Worm (Caenorhabditis elegans) whole organism, L4 larva: Measurements from ENCODE around the gene C02B10.6.
"Not testable (repeated sequence)": the region's sequence is repeated elsewhere in the genome, so short reads cannot be mapped to it uniquely, and the experiment has no call there.

ENCODE experiments used
- F49E8.2 ChIP-seq: sonication (generic microtip); optimal IDR thresholded peaks from 2 replicates; lab custom pipeline; 2016; ENCODE audit warnings: missing compliant biosample characterization, mild to moderate bottlenecking, missing genetic modification characterization, borderline replicate concordance
- T20F7.1 ChIP-seq: fragments of 200-800 bp; sonication (Bioruptor generic); optimal IDR thresholded peaks from 2 replicates; lab custom pipeline; 2018; ENCODE audit warnings: mild to moderate bottlenecking, missing genetic modification characterization, missing compliant biosample characterization
- T26A8.4 ChIP-seq: fragments of 200-800 bp; sonication (Bioruptor generic); IDR thresholded peaks from 2 replicates; pipeline ENCODE4 v1.3.6; 2022; ENCODE audit warnings: missing genetic modification characterization, missing compliant biosample characterization
- Y105C5A.15 ChIP-seq: fragments of 200-800 bp; sonication (Bioruptor generic); IDR thresholded peaks from 2 replicates; pipeline ENCODE4 v1.3.6; 2022; ENCODE audit warnings: missing genetic modification characterization, missing compliant biosample characterization
- Y48G9A.11 ChIP-seq: fragments of 200-800 bp; sonication (Bioruptor generic); IDR thresholded peaks from 2 replicates; pipeline ENCODE4 v1.3.6; 2022; ENCODE audit warnings: missing genetic modification reagents, missing genetic modification characterization, missing compliant biosample characterization
- Y75B8A.6 ChIP-seq: fragments of 200-800 bp; sonication (Bioruptor generic); IDR thresholded peaks from 2 replicates; pipeline ENCODE4 v1.3.6; 2022; ENCODE audit warnings: missing genetic modification reagents, missing genetic modification characterization, missing compliant biosample characterization
- aha-1 ChIP-seq: fragments of 150-350 bp; peaks from one replicate; lab custom pipeline; 2014; ENCODE audit warnings: missing biosample characterization, missing genetic modification characterization
- ceh-82 ChIP-seq: sonication (generic microtip); optimal IDR thresholded peaks from 2 replicates; lab custom pipeline; 2017; ENCODE audit warnings: missing biosample characterization, missing genetic modification characterization
- daf-16 ChIP-seq, 3 experiments: sonication (generic microtip); optimal IDR thresholded peaks; 2 replicates each; lab custom pipeline; 2016 to 2017; ENCODE audit warnings: missing genetic modification characterization in 3 of 3, missing genetic modification reagents in 3 of 3, mild to moderate bottlenecking in 2 of 3, missing compliant biosample characterization in 2 of 3, missing biosample characterization in 1 of 3, moderate library complexity in 1 of 3
- daf-8 ChIP-seq: fragments of 200-800 bp; sonication (Bioruptor generic); IDR thresholded peaks from 2 replicates; pipeline ENCODE4 v1.3.6; 2022; ENCODE audit warnings: missing genetic modification characterization, missing compliant biosample characterization
- dve-1 ChIP-seq: sonication (generic microtip); optimal IDR thresholded peaks from 2 replicates; lab custom pipeline; 2017; ENCODE audit warnings: antibody characterized with exemption, mild to moderate bottlenecking, missing genetic modification characterization, missing compliant biosample characterization; ENCODE audit not compliant: insufficient read depth
- hlh-11 ChIP-seq: fragments of 200-800 bp; sonication (Bioruptor generic); optimal IDR thresholded peaks from 2 replicates; lab custom pipeline; 2018; ENCODE audit warnings: mild to moderate bottlenecking, missing genetic modification characterization, missing compliant biosample characterization
- lim-7 ChIP-seq: fragments of 200-800 bp; sonication (Bioruptor generic); IDR thresholded peaks from 2 replicates; pipeline ENCODE4 v1.3.6; 2022; ENCODE audit warnings: missing genetic modification characterization, missing compliant biosample characterization
- lin-29 ChIP-seq: fragments of 200-800 bp; sonication (Bioruptor generic); IDR thresholded peaks from 2 replicates; pipeline ENCODE4 v1.3.6; 2022; ENCODE audit warnings: missing genetic modification reagents, missing genetic modification characterization, missing compliant biosample characterization
- lin-38 ChIP-seq: fragments of 200-800 bp; sonication (Bioruptor generic); IDR thresholded peaks from 2 replicates; pipeline ENCODE4 v1.3.6; 2022; ENCODE audit warnings: missing genetic modification reagents, missing genetic modification characterization, missing compliant biosample characterization
- lin-39 ChIP-seq: fragments of 150-350 bp; optimal IDR thresholded peaks from 2 replicates; lab custom pipeline; 2014; ENCODE audit warnings: missing biosample characterization, missing genetic modification reagents, missing genetic modification characterization
- madf-5 ChIP-seq, 2 experiments: fragments of 200-800 bp; sonication (Bioruptor generic); IDR thresholded peaks; 2 replicates each; pipeline ENCODE4 v1.3.6; 2022; ENCODE audit warnings: missing compliant biosample characterization in 2 of 2, missing genetic modification characterization in 2 of 2
- mdt-29 ChIP-seq: fragments of 200-800 bp; sonication (Bioruptor generic); IDR thresholded peaks from 2 replicates; pipeline ENCODE4 v1.3.6; 2022; ENCODE audit warnings: missing genetic modification reagents, missing genetic modification characterization, missing compliant biosample characterization
- mes-2 ChIP-seq: sonication (generic microtip); optimal IDR thresholded peaks from 2 replicates; lab custom pipeline; 2016; ENCODE audit warnings: missing genotype, mild to moderate bottlenecking, missing genetic modification characterization, missing compliant biosample characterization; ENCODE audit not compliant: poor library complexity, severe bottlenecking
- mxl-2 ChIP-seq: fragments of 200-800 bp; sonication (Bioruptor generic); conservative IDR thresholded peaks from 2 replicates; pipeline ENCODE4 v1.3.6; 2022; ENCODE audit warnings: missing genetic modification reagents, missing genetic modification characterization, missing compliant biosample characterization
- mxl-3 ChIP-seq: fragments of 200-800 bp; sonication (Bioruptor generic); optimal IDR thresholded peaks from 2 replicates; lab custom pipeline; 2018; ENCODE audit warnings: mild to moderate bottlenecking, missing genetic modification characterization, missing compliant biosample characterization
- nhr-102 ChIP-seq: sonication (generic microtip); optimal IDR thresholded peaks from 2 replicates; lab custom pipeline; 2016; ENCODE audit warnings: mild to moderate bottlenecking, missing genetic modification characterization, moderate library complexity, missing compliant biosample characterization
- nhr-237 ChIP-seq: sonication (generic microtip); optimal IDR thresholded peaks from 2 replicates; lab custom pipeline; 2017; ENCODE audit warnings: missing biosample characterization, missing genetic modification characterization
- nhr-6 ChIP-seq: fragments of 150-350 bp; optimal IDR thresholded peaks from 2 replicates; lab custom pipeline; 2014; ENCODE audit warnings: missing biosample characterization, missing genetic modification characterization
- set-16 ChIP-seq: fragments of 200-800 bp; sonication (Bioruptor generic); IDR thresholded peaks from 2 replicates; pipeline ENCODE4 v1.3.6; 2022; ENCODE audit warnings: missing genetic modification reagents, missing genetic modification characterization, missing compliant biosample characterization
- snpc-1.2 ChIP-seq: fragments of 200-800 bp; sonication (Bioruptor generic); IDR thresholded peaks from 2 replicates; pipeline ENCODE4 v1.3.6; 2022; ENCODE audit warnings: missing genetic modification reagents, missing genetic modification characterization, missing compliant biosample characterization
- snpc-4 ChIP-seq: fragments of 150-350 bp; optimal IDR thresholded peaks from 2 replicates; lab custom pipeline; 2014; ENCODE audit warnings: missing biosample characterization, missing genetic modification characterization
- unc-130 ChIP-seq: sonication (generic microtip); optimal IDR thresholded peaks from 2 replicates; lab custom pipeline; 2016; ENCODE audit warnings: missing genetic modification reagents, missing genetic modification characterization, missing compliant biosample characterization
- unc-62 ChIP-seq, 3 experiments: fragments of 150-350 bp in 1 of 3; sonication (generic microtip); optimal IDR thresholded peaks in 2 of 3; peaks in 1 of 3; 1 replicate in 1 of 3; 2 replicates in 2 of 3; lab custom pipeline; 2014 to 2017; ENCODE audit warnings: missing biosample characterization in 3 of 3, missing genetic modification characterization in 3 of 3, missing genetic modification reagents in 3 of 3, missing genotype in 1 of 3

Gene C02B10.6

DNA sequence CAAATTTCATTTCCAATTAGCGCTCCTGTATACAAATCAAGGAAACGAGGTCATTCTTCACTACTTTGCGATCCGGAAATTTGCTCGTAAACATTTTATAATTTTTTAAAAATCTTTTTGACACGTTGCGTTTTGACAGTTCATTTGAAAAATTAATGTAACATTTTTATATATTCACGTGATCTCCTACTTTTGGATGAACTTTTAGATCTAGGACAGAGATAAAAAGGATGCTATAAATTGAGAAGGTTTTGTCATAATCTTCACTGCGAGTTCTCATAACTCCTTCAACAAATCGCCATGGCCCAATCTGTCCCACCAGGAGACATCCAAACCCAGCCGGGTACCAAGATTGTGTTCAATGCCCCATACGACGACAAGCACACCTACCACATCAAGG is 8.4 kb upstream of the C02B10.6 start, which contains the start of gene msp-57:
TSS of gene msp-57 (plus strand) at position 301 of the 400 bp plus-strand sequence.
- TF ChIP-seq dve-1 (tag; lab: Kevin White, UChicago); mxl-2 (GFP tag; lab: Robert Waterston, UW); Y105C5A.15 (GFP tag; lab: Robert Waterston, UW): not testable (repeated sequence)
- TF ChIP-seq, all 104 proteins: peak for 0; not testable (repeated sequence) for 104

- TF ChIP-seq Y48G9A.11 (GFP tag; lab: Robert Waterston, UW) (0 out of 2 replicates have a peak, but pooled peaks have one; percentile 16), mes-2 (peak; percentile 43), snpc-1.2 (GFP tag; lab: Robert Waterston, UW) (peak; percentile 97), set-16 (GFP tag; lab: Robert Waterston, UW) (no peak), mdt-29 (GFP tag; lab: Robert Waterston, UW) (peak; percentile 63; the same call in 1 of the 2 replicates), mxl-3 (no peak), Y105C5A.15 (GFP tag; lab: Robert Waterston, UW) (0 out of 2 replicates have a peak, but pooled peaks have one; percentile 35), F49E8.2 (tag; lab: Kevin White, UChicago) (peak; percentile 1), unc-130 (peak; percentile 29), T26A8.4 (GFP tag; lab: Robert Waterston, UW) (peak; percentile 47), nhr-102 (peak; percentile 50), lin-38 (GFP tag; lab: Robert Waterston, UW) (peak; percentile 36; the same call in 1 of the 2 replicates), dve-1 (tag; lab: Kevin White, UChicago) (peak; percentile 25), snpc-4 (tag; lab: Kevin White, UChicago) (peak; percentile 80), nhr-237 (tag; lab: Kevin White, UChicago) (no peak), hlh-11 (tag; lab: Kevin White, UChicago) (peak; percentile 5)
Measured at ce11 chrIV:5063297-5063696, 7.4 kb upstream of the C02B10.6 start.

ce11 chrIV:5064961-5065360 is 5.7 kb upstream of the C02B10.6 start, which contains the start of gene msp-53:
msp-53 (minus strand) TSS chrIV:5065061.
- not testable (repeated sequence) for TF ChIP-seq snpc-1.2 (GFP tag; lab: Robert Waterston, UW); nhr-6 (tag; lab: Kevin White, UChicago); ceh-82 (tag; lab: Kevin White, UChicago)

DNA sequence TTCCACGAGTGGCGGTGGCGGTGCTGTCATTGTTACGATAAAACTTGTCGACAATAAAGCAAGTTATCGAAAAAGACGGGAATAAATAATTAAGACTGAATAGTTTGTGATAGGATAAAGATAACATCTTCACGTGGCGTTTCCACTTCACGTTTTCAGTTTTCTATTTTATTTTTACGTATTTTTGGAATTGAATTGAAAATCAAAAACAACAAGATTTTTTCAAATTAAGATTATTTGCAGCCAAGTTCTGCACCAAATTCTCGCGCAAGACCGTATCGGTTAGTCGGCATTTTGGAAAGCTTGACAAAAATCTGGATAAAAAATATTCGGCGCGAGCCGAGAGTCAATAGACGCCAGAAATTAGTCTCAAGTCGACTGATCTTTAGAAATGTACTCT is 3.8 kb upstream of the C02B10.6 start, which contains the start of gene ttbk-2.2:
TSS of gene ttbk-2.2 (minus strand) at position 101 of the 400 bp plus-strand sequence.
- not testable (repeated sequence) for TF ChIP-seq daf-8 (GFP tag; lab: Robert Waterston, UW); set-16 (GFP tag; lab: Robert Waterston, UW); aha-1 (tag; lab: Kevin White, UChicago)

- TF ChIP-seq T20F7.1 (GFP tag; lab: Kevin White, UChicago); Y75B8A.6 (GFP tag; lab: Robert Waterston, UW); lin-29 (GFP tag; lab: Robert Waterston, UW): not testable (repeated sequence)
Measured at ce11 chrIV:5068541-5068940, 2.2 kb upstream of the C02B10.6 start, which contains the start of the genes R13H9.6 and rmd-6. R13H9.6 (minus strand) TSS chrIV:5068641. rmd-6 (plus strand) TSS chrIV:5068845.

ce11 chrIV:5073836-5074235 is 3.1 kb downstream of the C02B10.6 start:
- TF ChIP-seq lin-39 (no peak), unc-62 (GFP tag; optimal IDR thresholded peaks at IDR 0.05 in 1 of 2; lab: Kevin White, UChicago) (peak in 1 of 2 experiments; percentile 16), unc-62 (tag; optimal IDR thresholded peaks at IDR 0.05; lab: Kevin White, UChicago) (no peak), Y48G9A.11 (GFP tag; lab: Robert Waterston, UW) (no peak)

DNA sequence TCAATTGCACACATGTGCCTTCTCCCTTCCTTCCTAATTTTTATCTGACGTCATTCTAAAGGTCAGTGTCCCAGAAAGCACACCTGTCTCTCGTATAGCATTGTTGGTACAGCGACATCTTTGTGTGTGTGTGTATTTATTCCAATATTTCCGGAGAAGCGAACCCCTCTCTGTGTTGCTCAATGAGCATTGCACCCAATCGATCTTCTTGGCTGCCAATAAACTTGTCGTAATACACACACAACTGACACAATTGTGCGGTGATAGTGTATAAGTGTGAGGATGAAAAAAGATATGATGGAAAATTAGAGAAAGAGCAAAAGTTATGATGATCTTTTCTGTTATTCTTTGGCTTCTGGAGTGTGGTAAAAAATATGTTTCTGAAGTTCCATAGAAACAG is 5.9 kb downstream of the C02B10.6 start:
- TF ChIP-seq lin-38 (GFP tag; lab: Robert Waterston, UW) (no peak), daf-16 (GFP tag; optimal IDR thresholded peaks at IDR 0.05; lab: Kevin White, UChicago) (peak in 1 of 2 experiments; percentile 60), daf-16 (tag; optimal IDR thresholded peaks at IDR 0.05; lab: Kevin White, UChicago) (no peak), madf-5 (GFP tag; IDR thresholded peaks at IDR 0.05; lab: Robert Waterston, UW) (no peak), Y105C5A.15 (GFP tag; lab: Robert Waterston, UW) (no peak), mdt-29 (GFP tag; lab: Robert Waterston, UW) (no peak), lim-7 (no peak)
- TF ChIP-seq, all 104 proteins: peak for 1
